Worm (Caenorhabditis elegans): ENCODE measurements around the gene rev-3.

DNA sequence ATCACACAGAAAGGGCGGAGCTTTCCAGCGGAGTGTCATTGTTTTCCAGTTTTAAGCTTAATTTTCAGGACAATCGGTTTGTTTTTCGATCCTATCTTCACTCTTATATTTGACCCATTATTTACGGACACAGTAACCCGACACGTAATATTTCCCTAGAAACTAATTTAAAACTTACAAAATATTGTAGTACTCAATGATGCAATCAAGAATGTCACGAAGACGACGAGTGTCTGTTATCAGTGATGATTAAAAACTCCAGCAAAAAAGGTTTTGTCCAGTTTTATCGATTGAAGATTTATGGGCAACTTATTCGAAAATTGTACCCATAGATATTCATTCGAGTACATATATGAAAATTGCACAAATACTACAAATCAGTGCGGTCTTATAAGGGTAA is 57.5 kb downstream of the rev-3 start, which contains the start of gene B0244.17:
- TF ChIP-seq nhr-76 (tag; optimal IDR thresholded peaks at IDR 0.05) = no peak
- TF ChIP-seq ceh-20 (GFP tag; IDR thresholded peaks at IDR 0.05) = no peak
- no peak for TF ChIP-seq ceh-28 (tag; optimal IDR thresholded peaks at IDR 0.05)
- TF ChIP-seq F49E8.2 (tag; optimal IDR thresholded peaks at IDR 0.05; ENCODE audit: borderline replicate concordance) = no peak
- TF ChIP-seq unc-39 (tag; optimal IDR thresholded peaks at IDR 0.05) = no peak
- TF ChIP-seq lin-15B (tag; optimal IDR thresholded peaks at IDR 0.05) = no peak
- TF ChIP-seq unc-62 (GFP tag; optimal IDR thresholded peaks at IDR 0.05 in 1 of 2) = no peak
- TF ChIP-seq unc-62 (tag; optimal IDR thresholded peaks at IDR 0.05) = no peak
- TF ChIP-seq unc-130 (GFP tag; optimal IDR thresholded peaks at IDR 0.05) = no peak
- no peak for TF ChIP-seq nhr-11 (tag; optimal IDR thresholded peaks at IDR 0.05)
- no peak for TF ChIP-seq T20F7.1 (GFP tag; optimal IDR thresholded peaks at IDR 0.05)
- no peak for TF ChIP-seq pha-4 (GFP tag; IDR thresholded peaks at IDR 0.05)
- no peak for TF ChIP-seq pha-4 (tag; optimal IDR thresholded peaks at IDR 0.05)

All from whole organism, L4 larva.